Fruit fly (Drosophila melanogaster) whole organism, embryonic: ENCODE measurements around the gene stg.
A peak's percentile ranks its signal among the peaks of the same experiment; 100 is the strongest.

Experiments
- ATbp ChIP-seq: fragments of 200-800 bp; sonication (Bioruptor generic); optimal IDR thresholded peaks from 2 replicates; lab custom pipeline; 2017; ENCODE audit warnings: missing biosample characterization, mild to moderate bottlenecking, missing genetic modification characterization, missing genetic modification reagents
- B-H1 ChIP-seq: fragments of 200-800 bp; sonication (Bioruptor generic); IDR thresholded peaks from 3 replicates; pipeline ENCODE4 v1.3.6; 2022; ENCODE audit warnings: missing biosample characterization, missing genetic modification characterization
- CG11504 ChIP-seq: fragments of 200-800 bp; sonication (Bioruptor generic); optimal IDR thresholded peaks from 3 replicates; lab custom pipeline; 2019; ENCODE audit warnings: missing biosample characterization, mild to moderate bottlenecking, missing genetic modification characterization, moderate library complexity
- CG12155 ChIP-seq: fragments of 200-800 bp; sonication (Bioruptor generic); optimal IDR thresholded peaks from 3 replicates; lab custom pipeline; 2016; ENCODE audit warnings: missing biosample characterization, missing genetic modification characterization
- CG12219 ChIP-seq: fragments of 200-800 bp; sonication (Bioruptor generic); optimal IDR thresholded peaks from 3 replicates; lab custom pipeline; 2018; ENCODE audit warnings: missing biosample characterization, mild to moderate bottlenecking, missing genetic modification characterization
- CG15479 ChIP-seq: fragments of 200-800 bp; sonication (Bioruptor generic); optimal IDR thresholded peaks from 3 replicates; lab custom pipeline; 2019; ENCODE audit warnings: missing biosample characterization, mild to moderate bottlenecking, missing genetic modification characterization, moderate library complexity
- CG15696 ChIP-seq: fragments of 200-800 bp; sonication (Bioruptor generic); optimal IDR thresholded peaks from 2 replicates; lab custom pipeline; 2019; ENCODE audit warnings: missing biosample characterization, mild to moderate bottlenecking, missing genetic modification characterization, moderate library complexity
- CG18619 ChIP-seq: fragments of 200-800 bp; sonication (Bioruptor generic); optimal IDR thresholded peaks from 3 replicates; lab custom pipeline; 2017; ENCODE audit warnings: missing biosample characterization, mild to moderate bottlenecking, missing genetic modification characterization
- CG18764 ChIP-seq: fragments of 200-800 bp; sonication (Bioruptor generic); optimal IDR thresholded peaks from 3 replicates; lab custom pipeline; 2016; ENCODE audit warnings: missing biosample characterization, missing genetic modification characterization
- CG2678 ChIP-seq: fragments of 200-800 bp; sonication (Bioruptor generic); optimal IDR thresholded peaks from 3 replicates; lab custom pipeline; 2019; ENCODE audit warnings: missing biosample characterization, mild to moderate bottlenecking, missing genetic modification characterization, moderate library complexity
- CG31388 ChIP-seq: fragments of 200-800 bp; sonication (Bioruptor generic); optimal IDR thresholded peaks from 2 replicates; lab custom pipeline; 2016; ENCODE audit warnings: missing biosample characterization, missing genetic modification characterization
- CG3281 ChIP-seq: fragments of 200-800 bp; sonication (Bioruptor generic); optimal IDR thresholded peaks from 3 replicates; lab custom pipeline; 2017; ENCODE audit warnings: missing biosample characterization, mild to moderate bottlenecking, missing genetic modification characterization
- CG4730 ChIP-seq: fragments of 200-800 bp; sonication (Bioruptor generic); IDR thresholded peaks from 2 replicates; pipeline ENCODE4 v1.3.6; 2022; ENCODE audit warnings: missing biosample characterization, missing genetic modification characterization
- CG6854 ChIP-seq: fragments of 200-800 bp; sonication (Bioruptor generic); optimal IDR thresholded peaks from 3 replicates; lab custom pipeline; 2017; ENCODE audit warnings: missing biosample characterization, mild to moderate bottlenecking, missing genetic modification characterization
- CG7372 ChIP-seq: fragments of 200-800 bp; sonication (Bioruptor generic); IDR thresholded peaks from 2 replicates; pipeline ENCODE4 v1.3.6; 2022; ENCODE audit warnings: missing biosample characterization, missing genetic modification characterization
- CG8765 ChIP-seq: fragments of 200-800 bp; sonication (Bioruptor generic); IDR thresholded peaks from 2 replicates; pipeline ENCODE4 v1.3.6; 2022; ENCODE audit warnings: missing biosample characterization, missing genetic modification characterization
- CG8924 ChIP-seq: fragments of 200-800 bp; optimal IDR thresholded peaks from 3 replicates; lab custom pipeline; 2019; ENCODE audit warnings: missing biosample characterization, mild to moderate bottlenecking, missing genetic modification characterization, moderate library complexity
- CG9932 ChIP-seq: fragments of 200-800 bp; sonication (Bioruptor generic); IDR thresholded peaks from 2 replicates; pipeline ENCODE4 v1.3.6; 2022; ENCODE audit warnings: missing biosample characterization, missing genetic modification characterization
- D19A ChIP-seq: fragments of 200-800 bp; optimal IDR thresholded peaks from 3 replicates; lab custom pipeline; 2019; ENCODE audit warnings: missing biosample characterization, mild to moderate bottlenecking, missing genetic modification characterization, moderate library complexity
- Dref ChIP-seq: fragments of 200-800 bp; sonication (Bioruptor generic); IDR thresholded peaks from 2 replicates; pipeline ENCODE4 v1.3.6; 2022; ENCODE audit warnings: missing biosample characterization, missing genetic modification characterization
- ERR ChIP-seq: fragments of 200-800 bp; sonication (Bioruptor generic); optimal IDR thresholded peaks from 2 replicates; lab custom pipeline; 2016; ENCODE audit warnings: missing biosample characterization, missing genetic modification characterization
- Elba2 ChIP-seq: fragments of 200-800 bp; sonication (Bioruptor generic); optimal IDR thresholded peaks from 3 replicates; lab custom pipeline; 2016; ENCODE audit warnings: missing biosample characterization, missing genetic modification characterization
- Gug ChIP-seq: fragments of 200-800 bp; sonication (Bioruptor generic); IDR thresholded peaks from 4 replicates; pipeline ENCODE4 v1.3.6; 2022; ENCODE audit warnings: missing biosample characterization, missing genetic modification characterization
- HLH54F ChIP-seq: fragments of 200-800 bp; sonication (Bioruptor generic); optimal IDR thresholded peaks from 3 replicates; lab custom pipeline; 2016; ENCODE audit warnings: missing biosample characterization, missing genetic modification characterization
- Hmr ChIP-seq: fragments of 200-800 bp; sonication (Bioruptor generic); optimal IDR thresholded peaks from 3 replicates; lab custom pipeline; 2017; ENCODE audit warnings: mild to moderate bottlenecking, missing biosample characterization, missing genetic modification reagents, missing genetic modification characterization
- Hr78 ChIP-seq, 2 experiments: fragments of 200-800 bp in 1 of 2; fragments of >200 bp in 1 of 2; sonication (Bioruptor generic) in 1 of 2; optimal IDR thresholded peaks; 2 replicates each; lab custom pipeline; 2017 to 2019; ENCODE audit warnings: missing biosample characterization in 2 of 2, missing genetic modification characterization in 2 of 2, mild to moderate bottlenecking in 1 of 2, moderate library complexity in 1 of 2
- Lpt ChIP-seq: fragments of >200 bp; optimal IDR thresholded peaks from 2 replicates; lab custom pipeline; 2018; ENCODE audit warnings: missing biosample characterization, missing genetic modification characterization
- Med ChIP-seq: fragments of 200-800 bp; sonication (Bioruptor generic); peaks from one replicate; lab custom pipeline; 2016; ENCODE audit warnings: missing biosample characterization, missing genetic modification characterization, mild to moderate bottlenecking, inconsistent platforms, moderate library complexity
- NC2α ChIP-seq: fragments of 200-800 bp; sonication (Bioruptor generic); optimal IDR thresholded peaks from 2 replicates; lab custom pipeline; 2016; ENCODE audit warnings: missing biosample characterization, missing genetic modification characterization
- Nf-YC ChIP-seq: fragments of 200-800 bp; optimal IDR thresholded peaks from 3 replicates; lab custom pipeline; 2019; ENCODE audit warnings: missing biosample characterization, mild to moderate bottlenecking, missing genetic modification characterization, moderate library complexity
- Poxn ChIP-seq: fragments of 200-800 bp; sonication (Bioruptor generic); IDR thresholded peaks from 2 replicates; pipeline ENCODE4 v1.3.6; 2022; ENCODE audit warnings: missing biosample characterization, missing genetic modification characterization
- Ptx1 ChIP-seq: fragments of 200-800 bp; sonication (Bioruptor generic); IDR thresholded peaks from 2 replicates; pipeline ENCODE4 v1.3.6; 2022; ENCODE audit warnings: missing biosample characterization, missing genetic modification characterization
- Rfx ChIP-seq: fragments of 200-800 bp; sonication (Bioruptor generic); IDR thresholded peaks from 2 replicates; pipeline ENCODE4 v1.3.6; 2022; ENCODE audit warnings: missing biosample characterization, missing genetic modification characterization
- Rx ChIP-seq: fragments of 200-800 bp; sonication (Bioruptor generic); IDR thresholded peaks from 2 replicates; pipeline ENCODE4 v1.3.6; 2022; ENCODE audit warnings: missing biosample characterization, missing genetic modification characterization
- Six4 ChIP-seq: fragments of 200-800 bp; sonication (Bioruptor generic); optimal IDR thresholded peaks from 2 replicates; lab custom pipeline; 2016; ENCODE audit warnings: missing biosample characterization, missing genetic modification characterization
- TFAM ChIP-seq: fragments of 200-800 bp; sonication (Bioruptor generic); optimal IDR thresholded peaks from 2 replicates; lab custom pipeline; 2017; ENCODE audit warnings: missing biosample characterization, missing genetic modification characterization, inconsistent platforms
- ase ChIP-seq: fragments of 200-800 bp; sonication (Bioruptor generic); IDR thresholded peaks from 3 replicates; pipeline ENCODE4 v1.3.6; 2022; ENCODE audit warnings: missing biosample characterization, missing genetic modification characterization
- bowl ChIP-seq: fragments of 200-800 bp; sonication (Bioruptor generic); IDR thresholded peaks from 2 replicates; pipeline ENCODE4 v1.3.6; 2022; ENCODE audit warnings: missing biosample characterization, missing genetic modification characterization
- br ChIP-seq: fragments of >200 bp; optimal IDR thresholded peaks from 2 replicates; lab custom pipeline; 2017
- ems ChIP-seq: fragments of 200-800 bp; sonication (Bioruptor generic); optimal IDR thresholded peaks from 3 replicates; lab custom pipeline; 2016; ENCODE audit warnings: missing biosample characterization, missing genetic modification characterization
- fu2 ChIP-seq: fragments of 200-800 bp; sonication (Bioruptor generic); optimal IDR thresholded peaks from 2 replicates; lab custom pipeline; 2016; ENCODE audit warnings: missing biosample characterization, missing genetic modification characterization
- gcm2 ChIP-seq: fragments of 200-800 bp; sonication (Bioruptor generic); optimal IDR thresholded peaks from 2 replicates; lab custom pipeline; 2016; ENCODE audit warnings: missing biosample characterization, missing genetic modification characterization
- grau ChIP-seq: fragments of 200-800 bp; optimal IDR thresholded peaks from 3 replicates; lab custom pipeline; 2019; ENCODE audit warnings: missing biosample characterization, mild to moderate bottlenecking, missing genetic modification characterization, moderate library complexity
- lbe ChIP-seq: fragments of 200-800 bp; sonication (Bioruptor generic); optimal IDR thresholded peaks from 2 replicates; lab custom pipeline; 2016; ENCODE audit warnings: missing biosample characterization, mild to moderate bottlenecking, missing genetic modification characterization
- nom ChIP-seq: fragments of 200-800 bp; sonication (Bioruptor generic); optimal IDR thresholded peaks from 2 replicates; lab custom pipeline; 2017; ENCODE audit warnings: missing biosample characterization, missing genetic modification characterization, mild to moderate bottlenecking, moderate library complexity, missing genetic modification reagents
- prd ChIP-seq, 3 experiments: fragments of >200 bp in 2 of 3; fragments of 200-800 bp in 1 of 3; sonication (Bioruptor generic) in 1 of 3; optimal IDR thresholded peaks in 2 of 3; IDR thresholded peaks in 1 of 3; 2 replicates in 2 of 3; 3 replicates in 1 of 3; pipeline versions ENCODE4 v1.3.6 to Lab custom; 2017 to 2022; ENCODE audit warnings: missing biosample characterization in 1 of 3, missing genetic modification characterization in 1 of 3
- salm ChIP-seq: fragments of 200-800 bp; sonication (Bioruptor generic); optimal IDR thresholded peaks from 2 replicates; lab custom pipeline; 2018; ENCODE audit warnings: missing biosample characterization, mild to moderate bottlenecking, missing genetic modification characterization
- so ChIP-seq: fragments of 200-800 bp; sonication (Bioruptor generic); IDR thresholded peaks from 3 replicates; pipeline ENCODE4 v1.3.6; 2022; ENCODE audit warnings: missing biosample characterization, missing genetic modification characterization
- tna ChIP-seq: fragments of 200-800 bp; sonication (Bioruptor generic); IDR thresholded peaks from 2 replicates; pipeline ENCODE4 v1.3.6; 2022; ENCODE audit warnings: missing biosample characterization, missing genetic modification characterization; ENCODE audit not compliant: partially characterized antibody
- tx ChIP-seq: fragments of 200-800 bp; sonication (Bioruptor generic); optimal IDR thresholded peaks from 2 replicates; lab custom pipeline; 2016; ENCODE audit warnings: missing biosample characterization, missing genetic modification characterization
- wdn ChIP-seq: fragments of 200-800 bp; sonication (Bioruptor generic); IDR thresholded peaks from 2 replicates; pipeline ENCODE4 v1.3.6; 2022; ENCODE audit warnings: missing biosample characterization, missing genetic modification characterization

The stg gene

dm6 chr3R:29255963-29256527 is 445 bp upstream of the stg start, which contains the start of gene CG45544 (continued):
- TF ChIP-seq br (lab: Kevin White, UChicago) (no peak), B-H1 (GFP tag; lab: Robert Waterston, UW) (peak; percentile 32; the same call in 1 of the 3 replicates), ems (GFP tag; lab: Kevin White, UChicago) (no peak), D19A (tag; lab: Kevin White, UChicago) (no peak), NC2α (GFP tag; lab: Kevin White, UChicago) (no peak), Med (GFP tag; lab: Kevin White, UChicago) (peak; percentile 30), CG18764 (GFP tag; lab: Kevin White, UChicago) (no peak), Rfx (GFP tag; lab: Robert Waterston, UW) (peak; percentile 45), CG8924 (no peak), tna (GFP tag; lab: Robert Waterston, UW) (no peak), Poxn (no peak), grau (tag; lab: Kevin White, UChicago) (peak; percentile 66), prd (optimal IDR thresholded peaks at IDR 0.05; lab: Kevin White, UChicago) (no peak), prd (GFP tag; IDR thresholded peaks at IDR 0.05; lab: Robert Waterston, UW) (peak; percentile 23; the same call in 1 of the 3 replicates), salm (tag; lab: Kevin White, UChicago) (no peak), Gug (GFP tag; lab: Robert Waterston, UW) (0 out of 4 replicates have a peak, but pooled peaks have one; percentile 40), CG18619 (GFP tag; lab: Kevin White, UChicago) (no peak), Elba2 (no peak), CG3281 (GFP tag; lab: Kevin White, UChicago) (no peak), Hmr (no peak), CG12219 (no peak), wdn (GFP tag; lab: Robert Waterston, UW) (no peak), CG8765 (GFP tag; lab: Robert Waterston, UW) (0 out of 2 replicates have a peak, but pooled peaks have one; percentile 19), Ptx1 (GFP tag; lab: Robert Waterston, UW) (peak; percentile 26; the same call in 1 of the 2 replicates), ATbp (GFP tag; lab: Kevin White, UChicago) (no peak), CG15479 (GFP tag; lab: Kevin White, UChicago) (no peak), TFAM (GFP tag; lab: Kevin White, UChicago) (no peak), CG6854 (GFP tag; lab: Kevin White, UChicago) (no peak), CG15696 (tag; lab: Kevin White, UChicago) (no peak), CG11504 (tag; lab: Kevin White, UChicago) (no peak), ase (GFP tag; lab: Robert Waterston, UW) (no peak), nom (GFP tag; lab: Kevin White, UChicago) (peak; percentile 83), bowl (GFP tag; lab: Robert Waterston, UW) (no peak), CG31388 (GFP tag; lab: Kevin White, UChicago) (no peak), CG4730 (no peak), Nf-YC (tag; lab: Kevin White, UChicago) (no peak), Dref (GFP tag; lab: Robert Waterston, UW) (no peak), so (no peak), fu2 (GFP tag; lab: Kevin White, UChicago) (no peak), CG9932 (GFP tag; lab: Robert Waterston, UW) (no peak), Hr78 (GFP tag; optimal IDR thresholded peaks at IDR 0.05; lab: Kevin White, UChicago) (no peak), Rx (GFP tag; lab: Robert Waterston, UW) (no peak), HLH54F (GFP tag; lab: Kevin White, UChicago) (no peak), ERR (GFP tag; lab: Kevin White, UChicago) (no peak), Lpt (GFP tag; lab: Kevin White, UChicago) (no peak), CG2678 (no peak), gcm2 (GFP tag; lab: Kevin White, UChicago) (no peak), CG12155 (GFP tag; lab: Kevin White, UChicago) (no peak), lbe (peak; percentile 88), Six4 (GFP tag; lab: Kevin White, UChicago) (no peak), tx (GFP tag; lab: Kevin White, UChicago) (no peak), CG7372 (GFP tag; lab: Robert Waterston, UW) (no peak)
